ENCODE assay signal across 4 worm cellular contexts in genomic region chrIII:9765465-9765900, ce11.
A peak's percentile ranks its signal among the peaks of the same experiment; 100 is the strongest.
TF ChIP-seq lines count a peak whose summit lies in the region.

No protein-coding gene starts in this region.

TF ChIP-seq in whole organism, L2 larva, 48 proteins besides CTCF, POLR2A, EP300 and RAD21 (continues in another document):
- TF ChIP-seq sem-4 (tag; optimal IDR thresholded peaks at IDR 0.05; lab: Kevin White, UChicago) = peak; percentile 98
- TF ChIP-seq lin-11 (tag; optimal IDR thresholded peaks at IDR 0.05; lab: Kevin White, UChicago) = peak; percentile 98
- peak; percentile 86 for TF ChIP-seq snpc-4 (tag; optimal IDR thresholded peaks at IDR 0.05; lab: Kevin White, UChicago)
- peak; percentile 83 for TF ChIP-seq unc-62 (GFP tag; optimal IDR thresholded peaks at IDR 0.05; lab: Kevin White, UChicago)
- peak; percentile 96 for TF ChIP-seq unc-55 (GFP tag; optimal IDR thresholded peaks at IDR 0.05; lab: Kevin White, UChicago)
- TF ChIP-seq mdl-1 (tag; optimal IDR thresholded peaks at IDR 0.05; lab: Kevin White, UChicago) = peak; percentile 97 to 99
- peak; percentile 99 for TF ChIP-seq ceh-16 (tag; optimal IDR thresholded peaks at IDR 0.05; lab: Kevin White, UChicago)
- TF ChIP-seq nhr-129 (tag; optimal IDR thresholded peaks at IDR 0.05; lab: Kevin White, UChicago) = peak; percentile 98
- TF ChIP-seq elt-1 (tag; optimal IDR thresholded peaks at IDR 0.05; lab: Kevin White, UChicago) = peak; percentile 57
- peak; percentile 99 to 100 for TF ChIP-seq lsy-2 (tag; optimal IDR thresholded peaks at IDR 0.05; lab: Kevin White, UChicago)
- peak; percentile 59 for TF ChIP-seq R02D3.7 (tag; optimal IDR thresholded peaks at IDR 0.05; lab: Kevin White, UChicago)
- TF ChIP-seq sma-3 (GFP tag; optimal IDR thresholded peaks at IDR 0.05; lab: Kevin White, UChicago) = peak; percentile 100
- TF ChIP-seq lin-13 (GFP tag; optimal IDR thresholded peaks at IDR 0.05; lab: Kevin White, UChicago) = peak; percentile 97
- 0 out of 2 replicates have a peak, but pooled peaks have one; percentile 45 for TF ChIP-seq ztf-1 (GFP tag; conservative IDR thresholded peaks at IDR 0.05; lab: Robert Waterston, UW)
- peak; percentile 94 for TF ChIP-seq zag-1 (tag; optimal IDR thresholded peaks at IDR 0.05; lab: Kevin White, UChicago)
- peak; percentile 99 for TF ChIP-seq Y55F3AM.14 (GFP tag; optimal IDR thresholded peaks at IDR 0.05; lab: Kevin White, UChicago)
- TF ChIP-seq alr-1 (tag; optimal IDR thresholded peaks at IDR 0.05; lab: Kevin White, UChicago) = no peak
- TF ChIP-seq nhr-25 (tag; optimal IDR thresholded peaks at IDR 0.05; lab: Kevin White, UChicago) = peak; percentile 98
- TF ChIP-seq skn-1 (tag; optimal IDR thresholded peaks at IDR 0.05; lab: Kevin White, UChicago) = peak; percentile 41
- TF ChIP-seq peb-1 (tag; optimal IDR thresholded peaks at IDR 0.05; lab: Kevin White, UChicago) = peak; percentile 21
- TF ChIP-seq lin-39 (tag; optimal IDR thresholded peaks at IDR 0.05; lab: Kevin White, UChicago) = no peak
- no peak for TF ChIP-seq dmd-4 (tag; optimal IDR thresholded peaks at IDR 0.05; lab: Kevin White, UChicago)
- TF ChIP-seq ama-1 (optimal IDR thresholded peaks at IDR 0.05; lab: Kevin White, UChicago) = peak; percentile 95

TF ChIP-seq in whole organism, L4 larva, 104 proteins besides CTCF, POLR2A, EP300 and RAD21 (continues in another document):
- TF ChIP-seq nhr-77 (tag; optimal IDR thresholded peaks at IDR 0.05; lab: Kevin White, UChicago) (peak; percentile 97), skn-1 (tag; optimal IDR thresholded peaks at IDR 0.05; lab: Kevin White, UChicago) (peak; percentile 71), mdl-1 (tag; optimal IDR thresholded peaks at IDR 0.05; lab: Kevin White, UChicago) (peak; percentile 97 to 99), nhr-28 (tag; optimal IDR thresholded peaks at IDR 0.05; lab: Kevin White, UChicago) (peak; percentile 90), vab-7 (GFP tag; IDR thresholded peaks at IDR 0.05; lab: Robert Waterston, UW) (peak; percentile 89), lin-39 (tag; optimal IDR thresholded peaks at IDR 0.05; lab: Kevin White, UChicago) (peak; percentile 78), rbr-2 (tag; optimal IDR thresholded peaks at IDR 0.05; lab: Kevin White, UChicago) (peak; percentile 98), madf-5 (GFP tag; IDR thresholded peaks at IDR 0.05; lab: Robert Waterston, UW) (peak; percentile 80 to 90; a peak in 2 of 4 replicates), T20F7.1 (GFP tag; optimal IDR thresholded peaks at IDR 0.05; lab: Kevin White, UChicago) (peak; percentile 92), duxl-1 (tag; optimal IDR thresholded peaks at IDR 0.05; lab: Kevin White, UChicago; ENCODE audit: poor library complexity) (peak; percentile 96), zfp-2 (tag; optimal IDR thresholded peaks at IDR 0.05; lab: Kevin White, UChicago) (peak; percentile 92), tra-1 (GFP tag; IDR thresholded peaks at IDR 0.05; lab: Robert Waterston, UW) (peak; percentile 96), T26A8.4 (GFP tag; IDR thresholded peaks at IDR 0.05; lab: Robert Waterston, UW) (peak; percentile 99), dve-1 (tag; optimal IDR thresholded peaks at IDR 0.05; lab: Kevin White, UChicago; ENCODE audit: insufficient read depth) (peak; percentile 99), lin-38 (GFP tag; IDR thresholded peaks at IDR 0.05; lab: Robert Waterston, UW) (peak; percentile 94), snpc-1.2 (GFP tag; IDR thresholded peaks at IDR 0.05; lab: Robert Waterston, UW) (peak; percentile 78), F10B5.3 (tag; optimal IDR thresholded peaks at IDR 0.05; lab: Kevin White, UChicago) (peak; percentile 91), daf-12 (tag; optimal IDR thresholded peaks at IDR 0.05; lab: Kevin White, UChicago) (no peak), ceh-28 (tag; optimal IDR thresholded peaks at IDR 0.05; lab: Kevin White, UChicago) (no peak), zfp-3 (GFP tag; conservative IDR thresholded peaks at IDR 0.05; lab: Robert Waterston, UW) (peak; percentile 99), set-16 (GFP tag; IDR thresholded peaks at IDR 0.05; lab: Robert Waterston, UW) (peak; percentile 91), nhr-237 (tag; optimal IDR thresholded peaks at IDR 0.05; lab: Kevin White, UChicago) (peak; percentile 37), gei-8 (GFP tag; optimal IDR thresholded peaks at IDR 0.05; lab: Kevin White, UChicago) (peak; percentile 98)

TF ChIP-seq in whole organism, late embryonic, 69 proteins besides CTCF, POLR2A, EP300 and RAD21 (continues in another document):
- TF ChIP-seq elt-4 (tag; optimal IDR thresholded peaks at IDR 0.05; lab: Kevin White, UChicago) (no peak), Y22D7AL.16 (tag; optimal IDR thresholded peaks at IDR 0.05; lab: Kevin White, UChicago) (peak; percentile 51), hlh-30 (tag; optimal IDR thresholded peaks at IDR 0.05; lab: Kevin White, UChicago; ENCODE audit: insufficient read depth) (peak; percentile 96), gmeb-2 (tag; optimal IDR thresholded peaks at IDR 0.05; lab: Kevin White, UChicago) (peak; percentile 65), ceh-31 (tag; optimal IDR thresholded peaks at IDR 0.05; lab: Kevin White, UChicago) (peak; percentile 88), ceh-24 (tag; optimal IDR thresholded peaks at IDR 0.05; lab: Kevin White, UChicago) (no peak), K02D7.2 (tag; optimal IDR thresholded peaks at IDR 0.05; lab: Kevin White, UChicago) (peak; percentile 29), ttx-3 (tag; optimal IDR thresholded peaks at IDR 0.05; lab: Kevin White, UChicago) (peak; percentile 22), pha-4 (tag; optimal IDR thresholded peaks at IDR 0.05; lab: Kevin White, UChicago) (no peak), K09A11.1 (tag; optimal IDR thresholded peaks at IDR 0.05; lab: Kevin White, UChicago; ENCODE audit: insufficient read depth) (peak; percentile 36), dmd-4 (tag; optimal IDR thresholded peaks at IDR 0.05; lab: Kevin White, UChicago; ENCODE audit: borderline replicate concordance) (peak; percentile 79), pros-1 (tag; optimal IDR thresholded peaks at IDR 0.05; lab: Kevin White, UChicago) (peak; percentile 92), ahr-1 (tag; optimal IDR thresholded peaks at IDR 0.05; lab: Kevin White, UChicago) (peak; percentile 8), T23F11.4 (GFP tag; optimal IDR thresholded peaks at IDR 0.05; lab: Kevin White, UChicago) (peak; percentile 74), ztf-16 (tag; optimal IDR thresholded peaks at IDR 0.05; lab: Kevin White, UChicago) (peak; percentile 81), ceh-18 (tag; optimal IDR thresholded peaks at IDR 0.05; lab: Kevin White, UChicago) (peak; percentile 93), fkh-6 (tag; optimal IDR thresholded peaks at IDR 0.05; lab: Kevin White, UChicago) (peak; percentile 20), dve-1 (tag; optimal IDR thresholded peaks at IDR 0.05; lab: Kevin White, UChicago) (peak; percentile 90), syd-9 (tag; optimal IDR thresholded peaks at IDR 0.05; lab: Kevin White, UChicago) (peak; percentile 84), hlh-13 (GFP tag; optimal IDR thresholded peaks at IDR 0.05; lab: Kevin White, UChicago) (no peak), ref-2 (tag; optimal IDR thresholded peaks at IDR 0.05; lab: Kevin White, UChicago) (peak; percentile 98), zip-5 (tag; optimal IDR thresholded peaks at IDR 0.05; lab: Kevin White, UChicago) (peak; percentile 9), pax-1 (tag; optimal IDR thresholded peaks at IDR 0.05; lab: Kevin White, UChicago) (peak; percentile 56), C38D4.7 (GFP tag; optimal IDR thresholded peaks at IDR 0.05; lab: Kevin White, UChicago) (peak; percentile 66), lim-6 (tag; optimal IDR thresholded peaks at IDR 0.05; lab: Kevin White, UChicago) (no peak)

TF ChIP-seq in whole organism, mixed stage, embryonic, 35 proteins besides CTCF, POLR2A, EP300 and RAD21 (continues in another document):
- peak; percentile 86 for TF ChIP-seq tbx-8 (GFP tag; optimal IDR thresholded peaks at IDR 0.05; lab: Kevin White, UChicago)
- peak; percentile 25 for TF ChIP-seq nhr-2 (tag; optimal IDR thresholded peaks at IDR 0.05; lab: Kevin White, UChicago)
- peak; percentile 97 for TF ChIP-seq ceh-39 (tag; optimal IDR thresholded peaks at IDR 0.05; lab: Kevin White, UChicago)
- peak; percentile 82 for TF ChIP-seq ham-2 (GFP tag; optimal IDR thresholded peaks at IDR 0.05; lab: Kevin White, UChicago)
- TF ChIP-seq nhr-28 (tag; optimal IDR thresholded peaks at IDR 0.05; lab: Kevin White, UChicago) = no peak
- TF ChIP-seq mab-5 (tag; optimal IDR thresholded peaks at IDR 0.05; lab: Kevin White, UChicago) = peak; percentile 6
- no peak for TF ChIP-seq elt-1 (tag; optimal IDR thresholded peaks at IDR 0.05; lab: Kevin White, UChicago; ENCODE audit: borderline replicate concordance, insufficient read depth)
- peak; percentile 92 for TF ChIP-seq mls-2 (tag; optimal IDR thresholded peaks at IDR 0.05; lab: Kevin White, UChicago)
- peak; percentile 81 for TF ChIP-seq unc-62 (GFP tag; optimal IDR thresholded peaks at IDR 0.05; lab: Kevin White, UChicago)
- TF ChIP-seq flh-1 (GFP tag; optimal IDR thresholded peaks at IDR 0.05; lab: Kevin White, UChicago) = no peak
- TF ChIP-seq drap-1 (GFP tag; optimal IDR thresholded peaks at IDR 0.05; lab: Kevin White, UChicago) = peak; percentile 95
- peak; percentile 80 for TF ChIP-seq ceh-43 (GFP tag; optimal IDR thresholded peaks at IDR 0.05; lab: Kevin White, UChicago)
- peak; percentile 94 for TF ChIP-seq cnd-1 (tag; optimal IDR thresholded peaks at IDR 0.05; lab: Kevin White, UChicago)
- peak; percentile 83 for TF ChIP-seq lin-32 (GFP tag; optimal IDR thresholded peaks at IDR 0.05; lab: Kevin White, UChicago)
- TF ChIP-seq sem-2 (GFP tag; optimal IDR thresholded peaks at IDR 0.05; lab: Kevin White, UChicago) = peak; percentile 82
- TF ChIP-seq blmp-1 (tag; optimal IDR thresholded peaks at IDR 0.05; lab: Kevin White, UChicago) = peak; percentile 48
- TF ChIP-seq ztf-11 (tag; optimal IDR thresholded peaks at IDR 0.05; lab: Kevin White, UChicago) = peak; percentile 92
- peak; percentile 93 for TF ChIP-seq M03D4.4 (tag; optimal IDR thresholded peaks at IDR 0.05; lab: Kevin White, UChicago)
- TF ChIP-seq sptf-1 (tag; optimal IDR thresholded peaks at IDR 0.05; lab: Kevin White, UChicago) = peak; percentile 95
- TF ChIP-seq ceh-83 (GFP tag; optimal IDR thresholded peaks at IDR 0.05; lab: Kevin White, UChicago) = peak; percentile 94
- TF ChIP-seq mep-1 (tag; optimal IDR thresholded peaks at IDR 0.05; lab: Kevin White, UChicago) = peak; percentile 95
- TF ChIP-seq snpc-4 (tag; optimal IDR thresholded peaks at IDR 0.05; lab: Kevin White, UChicago) = no peak
- peak; percentile 57 for TF ChIP-seq bed-3 (GFP tag; optimal IDR thresholded peaks at IDR 0.05; lab: Kevin White, UChicago)
- peak; percentile 99 for TF ChIP-seq lsy-2 (tag; optimal IDR thresholded peaks at IDR 0.05; lab: Kevin White, UChicago)
- TF ChIP-seq elt-3 (tag; optimal IDR thresholded peaks at IDR 0.05; lab: Kevin White, UChicago) = peak; percentile 45
- TF ChIP-seq zip-8 (tag; optimal IDR thresholded peaks at IDR 0.05; lab: Kevin White, UChicago) = no peak
- TF ChIP-seq ces-1 (GFP tag; optimal IDR thresholded peaks at IDR 0.05; lab: Kevin White, UChicago) = peak; percentile 71
- peak; percentile 98 for TF ChIP-seq pha-4 (tag; optimal IDR thresholded peaks at IDR 0.05; lab: Kevin White, UChicago)
- peak; percentile 39 for TF ChIP-seq unc-39 (tag; optimal IDR thresholded peaks at IDR 0.05; lab: Kevin White, UChicago)
